Worm (Caenorhabditis elegans) whole organism, L2 larva: ENCODE data around the gene R10E8.6.

Experiments used
- C34F6.9 ChIP-seq: fragments of 150-350 bp; optimal IDR thresholded peaks from 2 replicates; lab custom pipeline; 2014; ENCODE audit warnings: missing biosample characterization, missing genetic modification characterization
- R02D3.7 ChIP-seq: fragments of 150-350 bp; optimal IDR thresholded peaks from 2 replicates; lab custom pipeline; 2014; ENCODE audit warnings: missing biosample characterization, missing genetic modification characterization
- Y55F3AM.14 ChIP-seq: fragments of 200-800 bp; sonication (Bioruptor generic); optimal IDR thresholded peaks from 2 replicates; lab custom pipeline; 2018; ENCODE audit warnings: mild to moderate bottlenecking, missing genetic modification characterization, missing compliant biosample characterization
- ZK546.5 ChIP-seq: sonication (generic microtip); optimal IDR thresholded peaks from 2 replicates; lab custom pipeline; 2017; ENCODE audit warnings: missing biosample characterization, missing genetic modification characterization
- alr-1 ChIP-seq: fragments of 150-350 bp; optimal IDR thresholded peaks from 2 replicates; lab custom pipeline; 2014; ENCODE audit warnings: missing biosample characterization, missing genetic modification characterization
- aly-2 ChIP-seq: fragments of 150-350 bp; optimal IDR thresholded peaks from 2 replicates; lab custom pipeline; 2014; ENCODE audit warnings: missing biosample characterization, missing genetic modification characterization
- ama-1 ChIP-seq: fragments of 150-350 bp; optimal IDR thresholded peaks from 2 replicates; lab custom pipeline; 2018; ENCODE audit warnings: inconsistent platforms
- blmp-1 ChIP-seq: sonication (generic microtip); optimal IDR thresholded peaks from 2 replicates; lab custom pipeline; 2017; ENCODE audit warnings: missing genetic modification characterization, mild to moderate bottlenecking, missing compliant biosample characterization, antibody characterized with exemption, moderate library complexity; ENCODE audit not compliant: insufficient read depth
- ceh-82 ChIP-seq: fragments of 150-350 bp; optimal IDR thresholded peaks from 2 replicates; lab custom pipeline; 2014; ENCODE audit warnings: missing biosample characterization, missing genetic modification characterization
- crh-2 ChIP-seq: sonication (generic microtip); optimal IDR thresholded peaks from 2 replicates; lab custom pipeline; 2017; ENCODE audit warnings: missing biosample characterization, missing genetic modification characterization
- dmd-4 ChIP-seq: sonication (generic microtip); optimal IDR thresholded peaks from 2 replicates; lab custom pipeline; 2017; ENCODE audit warnings: missing biosample characterization, missing genetic modification characterization
- egl-27 ChIP-seq: sonication (generic microtip); optimal IDR thresholded peaks from 3 replicates; lab custom pipeline; 2017; ENCODE audit warnings: missing biosample characterization, missing genetic modification reagents, missing genetic modification characterization
- elt-1 ChIP-seq: fragments of 150-350 bp; optimal IDR thresholded peaks from 2 replicates; lab custom pipeline; 2014; ENCODE audit warnings: missing biosample characterization, missing genetic modification characterization
- fos-1 ChIP-seq: fragments of 150-350 bp; optimal IDR thresholded peaks from 2 replicates; lab custom pipeline; 2014; ENCODE audit warnings: missing biosample characterization, missing genetic modification characterization
- gmeb-1 ChIP-seq: fragments of 150-350 bp; optimal IDR thresholded peaks from 2 replicates; lab custom pipeline; 2014; ENCODE audit warnings: missing biosample characterization, missing genetic modification characterization
- lin-39 ChIP-seq: fragments of 150-350 bp; optimal IDR thresholded peaks from 2 replicates; lab custom pipeline; 2014; ENCODE audit warnings: missing biosample characterization, missing genetic modification reagents, missing genetic modification characterization
- lsy-2 ChIP-seq, 2 experiments: fragments of 150-350 bp in 1 of 2; sonication (generic microtip) in 1 of 2; optimal IDR thresholded peaks; 2 replicates each; lab custom pipeline; 2014 to 2017; ENCODE audit warnings: missing biosample characterization in 2 of 2, missing genetic modification characterization in 2 of 2
- mab-5 ChIP-seq: fragments of 150-350 bp; optimal IDR thresholded peaks from 2 replicates; lab custom pipeline; 2014; ENCODE audit warnings: missing biosample characterization, missing genetic modification characterization
- mbf-1 ChIP-seq: sonication (generic microtip); optimal IDR thresholded peaks from 2 replicates; lab custom pipeline; 2017; ENCODE audit warnings: missing biosample characterization, missing genetic modification characterization
- mdl-1 ChIP-seq, 2 experiments: fragments of 150-350 bp in 1 of 2; sonication (generic microtip) in 1 of 2; optimal IDR thresholded peaks; 2 replicates each; lab custom pipeline; 2017; ENCODE audit warnings: missing biosample characterization in 2 of 2, missing genetic modification characterization in 2 of 2
- nhr-11 ChIP-seq: fragments of 150-350 bp; optimal IDR thresholded peaks from 2 replicates; lab custom pipeline; 2014; ENCODE audit warnings: missing biosample characterization, missing genetic modification characterization
- nhr-129 ChIP-seq: fragments of 150-350 bp; optimal IDR thresholded peaks from 2 replicates; lab custom pipeline; 2014; ENCODE audit warnings: missing biosample characterization, missing genetic modification characterization
- nhr-23 ChIP-seq: fragments of 150-350 bp; optimal IDR thresholded peaks from 2 replicates; lab custom pipeline; 2014; ENCODE audit warnings: missing biosample characterization, missing genetic modification reagents, missing genetic modification characterization
- nhr-237 ChIP-seq: fragments of 150-350 bp; optimal IDR thresholded peaks from 2 replicates; lab custom pipeline; 2014; ENCODE audit warnings: missing biosample characterization, missing genetic modification characterization
- nhr-25 ChIP-seq: fragments of 150-350 bp; sonication (generic microtip); optimal IDR thresholded peaks from 3 replicates; lab custom pipeline; 2014; ENCODE audit warnings: missing biosample characterization, missing genetic modification characterization
- nhr-6 ChIP-seq: fragments of 150-350 bp; optimal IDR thresholded peaks from 2 replicates; lab custom pipeline; 2014; ENCODE audit warnings: missing biosample characterization, missing genetic modification characterization
- nhr-77 ChIP-seq: fragments of 150-350 bp; optimal IDR thresholded peaks from 2 replicates; lab custom pipeline; 2014; ENCODE audit warnings: missing biosample characterization, missing genetic modification characterization
- peb-1 ChIP-seq: fragments of 150-350 bp; optimal IDR thresholded peaks from 2 replicates; lab custom pipeline; 2014; ENCODE audit warnings: missing biosample characterization, missing genetic modification characterization
- skn-1 ChIP-seq: sonication (generic microtip); optimal IDR thresholded peaks from 2 replicates; lab custom pipeline; 2017; ENCODE audit warnings: missing biosample characterization, missing genetic modification characterization
- snpc-4 ChIP-seq: fragments of 150-350 bp; optimal IDR thresholded peaks from 2 replicates; lab custom pipeline; 2014; ENCODE audit warnings: missing biosample characterization, missing genetic modification characterization
- unc-39 ChIP-seq: fragments of 150-350 bp; optimal IDR thresholded peaks from 2 replicates; lab custom pipeline; 2014; ENCODE audit warnings: missing biosample characterization, missing genetic modification characterization
- unc-55 ChIP-seq: fragments of 150-350 bp; sonication (generic microtip); optimal IDR thresholded peaks from 3 replicates; lab custom pipeline; 2014; ENCODE audit warnings: missing biosample characterization, missing genetic modification reagents, missing genetic modification characterization
- ztf-1 ChIP-seq: fragments of 200-800 bp; sonication (Bioruptor generic); conservative IDR thresholded peaks from 2 replicates; pipeline ENCODE4 v1.3.6; 2022; ENCODE audit warnings: missing genetic modification characterization, missing compliant biosample characterization
- ztf-4 ChIP-seq: fragments of 150-350 bp; optimal IDR thresholded peaks from 2 replicates; lab custom pipeline; 2014; ENCODE audit warnings: missing biosample characterization, missing genetic modification characterization

R10E8.6 gene

DNA sequence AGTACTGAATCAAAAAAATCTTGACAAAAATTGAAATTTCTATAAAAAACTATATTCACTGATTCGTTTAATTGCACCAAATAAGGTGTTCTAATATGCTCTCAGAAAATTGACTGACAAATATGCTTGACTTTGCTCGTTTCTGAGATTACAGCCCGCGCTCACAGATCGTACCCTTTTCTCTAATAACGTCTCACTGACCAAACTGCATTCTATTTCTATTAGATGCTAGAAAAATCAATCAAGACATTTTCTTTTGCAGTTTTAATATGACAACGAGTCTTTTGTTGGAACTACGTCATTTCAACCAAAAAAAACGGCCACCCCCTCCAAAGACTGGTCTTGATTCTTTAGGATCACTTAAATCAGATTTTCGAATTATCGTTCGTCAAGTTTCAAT, 16.4 kb upstream of the R10E8.6 start, which contains the start of gene clec-247:
clec-247 (plus strand) TSS at position 301 of the 400 bp plus-strand sequence.
- TF ChIP-seq nhr-237 (tag; lab: Kevin White, UChicago): no peak
- TF ChIP-seq mbf-1: no peak
- TF ChIP-seq dmd-4 (tag; lab: Kevin White, UChicago): no peak
- TF ChIP-seq unc-55 (GFP tag; lab: Kevin White, UChicago): no peak
- TF ChIP-seq elt-1 (tag; lab: Kevin White, UChicago): no peak
- TF ChIP-seq unc-39 (tag; lab: Kevin White, UChicago): no peak
- no peak for TF ChIP-seq alr-1 (tag; lab: Kevin White, UChicago)
- TF ChIP-seq lin-39 (tag; lab: Kevin White, UChicago): no peak
- no peak for TF ChIP-seq nhr-129 (tag; lab: Kevin White, UChicago)
- TF ChIP-seq ztf-4: no peak

ce11 chrV:18280778-18281177, 14.6 kb upstream of the R10E8.6 start, which contains the start of gene Y51A2A.16:
TSS of gene Y51A2A.16 (minus strand) at chrV:18280878.
- TF ChIP-seq ztf-1 (GFP tag; lab: Robert Waterston, UW): no peak
- no peak for TF ChIP-seq Y55F3AM.14 (GFP tag; lab: Kevin White, UChicago)
- no peak for TF ChIP-seq mab-5
- no peak for TF ChIP-seq R02D3.7
- no peak for TF ChIP-seq nhr-237 (tag; lab: Kevin White, UChicago)
- TF ChIP-seq nhr-77 (tag; lab: Kevin White, UChicago): no peak
- TF ChIP-seq lsy-2 (tag; optimal IDR thresholded peaks at IDR 0.05; lab: Kevin White, UChicago): no peak
- no peak for TF ChIP-seq dmd-4 (tag; lab: Kevin White, UChicago)

DNA sequence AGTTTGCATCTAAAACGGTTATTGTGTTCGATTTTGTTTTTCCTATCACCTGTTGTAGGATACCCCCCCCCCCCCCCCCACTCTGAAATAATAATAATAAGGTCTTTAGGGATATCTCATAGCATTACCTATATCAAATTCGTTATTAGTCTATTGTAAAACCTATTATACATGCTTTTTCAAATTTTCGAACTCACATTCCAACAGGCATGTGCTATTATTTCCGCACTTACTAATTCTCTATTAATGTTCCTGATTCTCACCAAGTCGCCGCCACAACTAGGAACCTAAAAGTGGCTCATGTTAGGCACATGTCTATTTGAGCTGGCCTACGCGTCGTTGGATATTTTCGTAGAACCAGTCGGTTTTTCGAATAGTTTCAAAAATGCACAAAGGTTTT, 4.2 kb upstream of the R10E8.6 start, which contains the start of gene Y37H2C.4:
Y37H2C.4 (plus strand) TSS at position 301 of the 400 bp plus-strand sequence.
- TF ChIP-seq ztf-1 (GFP tag; lab: Robert Waterston, UW): no peak
- no peak for TF ChIP-seq ama-1
- no peak for TF ChIP-seq snpc-4 (tag; lab: Kevin White, UChicago)
- no peak for TF ChIP-seq unc-39 (tag; lab: Kevin White, UChicago)
- TF ChIP-seq fos-1 (tag; lab: Kevin White, UChicago): no peak
- TF ChIP-seq nhr-129 (tag; lab: Kevin White, UChicago): no peak
- TF ChIP-seq C34F6.9: no peak

DNA sequence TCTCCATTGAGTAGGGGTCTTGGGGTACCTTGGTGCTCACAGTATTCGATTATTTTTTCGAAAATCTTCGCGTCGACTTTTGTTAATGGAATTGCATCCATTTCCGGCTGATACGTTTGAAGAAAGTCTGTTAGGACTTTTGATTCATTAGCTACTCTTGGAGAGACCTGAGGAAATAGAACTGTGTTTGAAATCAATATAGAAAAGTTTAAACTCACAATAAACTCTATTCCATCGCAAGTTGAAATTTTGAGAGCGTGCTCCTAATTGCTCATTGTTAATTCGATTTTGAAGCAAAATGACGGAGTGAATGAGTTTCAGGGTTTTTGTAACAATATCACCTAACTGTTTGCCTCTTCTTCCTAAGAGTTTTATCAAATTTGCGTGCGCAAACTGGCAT, 3.7 kb upstream of the R10E8.6 start, which contains the start of gene skr-6:
skr-6 (minus strand) TSS at position 101 of the 400 bp plus-strand sequence.
- TF ChIP-seq fos-1 (tag; lab: Kevin White, UChicago) (no peak), mbf-1 (no peak), nhr-129 (tag; lab: Kevin White, UChicago) (no peak), blmp-1 (tag; lab: Kevin White, UChicago) (no peak)

DNA sequence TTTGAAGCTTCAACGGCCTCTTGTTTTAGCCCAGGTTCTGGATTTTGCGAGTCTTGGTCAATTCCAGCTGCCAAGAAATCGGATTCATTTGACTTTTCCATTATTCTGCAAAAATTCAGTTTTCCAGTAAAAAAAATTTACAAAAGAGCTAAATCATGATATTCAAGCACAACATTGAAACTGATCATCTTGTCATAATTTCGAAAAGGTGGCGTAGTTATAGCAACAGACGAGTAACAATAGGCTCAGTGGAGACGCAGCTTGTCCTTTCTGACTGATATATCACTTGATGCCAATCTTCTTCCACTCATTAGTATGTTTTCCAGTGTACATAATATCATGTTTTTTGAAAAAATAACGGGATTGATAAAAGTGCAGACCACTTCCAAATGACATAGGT, 2.6 kb upstream of the R10E8.6 start, which contains the start of gene fbxa-213:
fbxa-213 (minus strand) TSS at position 101 of the 400 bp plus-strand sequence.
- TF ChIP-seq ztf-1 (GFP tag; lab: Robert Waterston, UW): no peak
- no peak for TF ChIP-seq ztf-4
- no peak for TF ChIP-seq alr-1 (tag; lab: Kevin White, UChicago)
- no peak for TF ChIP-seq crh-2 (tag; lab: Kevin White, UChicago)
- TF ChIP-seq nhr-11 (tag; lab: Kevin White, UChicago): no peak
- TF ChIP-seq peb-1 (tag; lab: Kevin White, UChicago): no peak

DNA sequence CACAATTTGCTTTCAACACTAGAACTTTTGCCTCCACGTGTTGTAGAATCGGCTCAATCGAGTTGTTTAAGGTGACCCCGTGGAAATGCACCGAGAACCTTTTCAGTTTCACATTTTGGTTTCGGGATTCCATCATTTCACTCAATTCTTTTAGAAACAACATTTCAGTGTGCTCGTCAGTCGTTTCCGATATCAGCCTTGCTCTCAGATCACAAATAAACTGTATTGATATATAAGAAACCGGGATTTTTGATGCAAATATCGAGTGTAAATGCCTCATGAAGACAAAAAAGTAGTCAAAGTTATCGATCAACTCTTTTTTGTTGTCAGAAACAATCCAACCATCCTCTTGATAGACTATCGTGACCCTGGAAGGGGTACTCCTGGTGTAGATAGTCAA, 677 bp downstream of the R10E8.6 start:
- TF ChIP-seq fos-1 (tag; lab: Kevin White, UChicago): no peak

- TF ChIP-seq nhr-23 (tag; lab: Kevin White, UChicago) (no peak), ceh-82 (no peak), ama-1 (no peak), egl-27 (tag; lab: Kevin White, UChicago) (no peak), aly-2 (no peak), nhr-6 (no peak), mdl-1 (tag; optimal IDR thresholded peaks at IDR 0.05; lab: Kevin White, UChicago) (no peak), ZK546.5 (tag; lab: Kevin White, UChicago) (no peak), nhr-11 (tag; lab: Kevin White, UChicago) (no peak), dmd-4 (tag; lab: Kevin White, UChicago) (no peak), nhr-25 (tag; lab: Kevin White, UChicago) (no peak), Y55F3AM.14 (GFP tag; lab: Kevin White, UChicago) (no peak), gmeb-1 (tag; lab: Kevin White, UChicago) (no peak), elt-1 (tag; lab: Kevin White, UChicago) (no peak), lsy-2 (tag; optimal IDR thresholded peaks at IDR 0.05; lab: Kevin White, UChicago) (no peak), skn-1 (no peak), nhr-237 (tag; lab: Kevin White, UChicago) (no peak), nhr-77 (tag; lab: Kevin White, UChicago) (no peak), crh-2 (tag; lab: Kevin White, UChicago) (no peak), mab-5 (no peak)
Measured at ce11 chrV:18254483-18254882, 11.7 kb downstream of the R10E8.6 start, which contains the start of gene R10E8.5. TSS of gene R10E8.5 (plus strand) at chrV:18254783.
